Worm (Caenorhabditis elegans): ENCODE data around the gene F14F9.6.

DNA sequence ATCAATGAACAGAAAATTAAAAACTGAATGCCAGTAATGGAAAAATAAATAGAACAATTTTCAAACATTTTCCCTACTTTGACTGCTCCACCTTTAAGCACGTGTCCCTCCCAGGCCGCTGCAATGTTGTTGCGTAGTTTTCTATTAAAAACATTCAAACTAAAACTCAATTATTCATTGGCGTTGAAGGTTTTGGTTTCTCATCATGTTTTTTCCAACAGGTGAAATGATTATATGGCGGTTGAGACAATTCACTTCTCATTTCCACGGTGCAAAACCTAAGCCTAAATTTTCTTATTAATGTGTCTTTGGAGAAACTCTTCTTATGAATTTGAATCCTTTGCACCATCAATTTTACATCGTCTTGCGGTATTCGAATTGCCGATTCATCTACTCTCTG lies 4.6 kb upstream of the F14F9.6 start, which contains the start of gene srh-130:
- no peak for TF ChIP-seq unc-39 (tag; optimal IDR thresholded peaks at IDR 0.05)
- no peak for TF ChIP-seq ZK546.5 (tag; optimal IDR thresholded peaks at IDR 0.05)
- TF ChIP-seq spr-1 (tag; optimal IDR thresholded peaks at IDR 0.05) = no peak
- TF ChIP-seq ceh-82 (tag; optimal IDR thresholded peaks at IDR 0.05) = no peak
- TF ChIP-seq ztf-11 (tag; optimal IDR thresholded peaks at IDR 0.05) = no peak
- no peak for TF ChIP-seq mes-2 (tag; optimal IDR thresholded peaks at IDR 0.05; ENCODE audit: poor library complexity, severe bottlenecking)
- no peak for TF ChIP-seq F49E8.2 (tag; optimal IDR thresholded peaks at IDR 0.05; ENCODE audit: borderline replicate concordance)

Data from whole organism, L4 larva.